Fruit fly (Drosophila melanogaster) Kc167 (cell line): Measurements from ENCODE around the gene CG7888.

Experiments used
- h ChIP-seq: fragments of >200 bp; optimal IDR thresholded peaks from 3 replicates; lab custom pipeline; 2018; ENCODE audit warnings: missing external identifiers
- insv ChIP-seq: fragments of >200 bp; optimal IDR thresholded peaks from 3 replicates; lab custom pipeline; 2018; ENCODE audit warnings: missing external identifiers
- psq ChIP-seq: fragments of >200 bp; optimal IDR thresholded peaks from 2 replicates; lab custom pipeline; 2017; ENCODE audit warnings: missing external identifiers
- ttk ChIP-seq: sonication (Bioruptor generic); optimal IDR thresholded peaks from 2 replicates; lab custom pipeline; 2017; ENCODE audit warnings: missing external identifiers

DNA sequence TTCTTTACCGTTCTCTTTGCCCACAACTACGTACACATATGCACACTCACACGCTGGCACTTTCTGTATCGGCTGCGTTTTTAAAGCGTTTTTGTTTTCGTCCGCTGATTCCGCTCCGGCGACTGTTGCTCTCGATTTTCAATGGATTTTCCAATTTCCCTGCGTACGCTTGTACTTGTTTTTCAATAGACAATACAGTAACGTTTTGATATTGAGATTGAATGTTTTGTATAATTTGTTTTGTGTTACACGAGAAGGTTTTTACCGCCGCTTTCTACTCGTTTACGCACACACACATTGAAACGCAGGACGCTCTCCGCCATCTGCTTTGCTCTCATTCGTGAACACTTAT is 38.8 kb downstream of the CG7888 start:
- TF ChIP-seq h (lab: Kevin White, UChicago) (no peak), insv (lab: Kevin White, UChicago) (no peak), ttk (no peak), psq (no peak)
